Fruit fly (Drosophila melanogaster): Measurements from ENCODE around the gene CG12983.

The CG12983 gene

DNA sequence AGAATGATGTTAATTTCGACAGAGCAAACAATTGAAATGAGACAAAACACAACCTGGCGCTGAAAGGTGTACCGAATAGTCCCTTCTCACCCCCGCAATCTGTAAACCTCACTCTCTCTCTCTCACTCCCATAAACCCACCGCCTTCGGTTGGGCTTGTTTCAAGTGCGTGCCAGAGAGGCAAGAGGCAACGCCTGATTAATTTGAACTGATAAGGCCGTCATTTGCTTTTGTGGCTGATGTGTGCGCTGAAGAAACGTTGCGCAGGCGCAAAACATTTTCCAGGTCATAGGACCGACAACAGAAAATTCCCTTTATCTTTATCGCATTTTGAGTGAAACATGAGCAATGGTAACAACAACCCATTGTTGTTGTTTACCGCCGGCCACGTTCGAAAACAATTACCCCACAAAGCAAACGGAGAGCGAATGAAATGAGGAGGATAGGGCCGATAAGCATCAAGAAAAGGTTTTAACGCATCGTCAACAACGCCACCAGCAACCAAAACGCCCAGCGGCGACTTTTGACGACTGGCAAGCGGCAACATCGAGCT is 44.2 kb downstream of the CG12983 start (continued):
- TF ChIP-seq maf-S (GFP tag; optimal IDR thresholded peaks at IDR 0.05) (no peak), lola (GFP tag; optimal IDR thresholded peaks at IDR 0.05) (no peak), CHES-1-like (GFP tag; optimal IDR thresholded peaks at IDR 0.05) (no peak), Tbp (GFP tag; optimal IDR thresholded peaks at IDR 0.05) (no peak), CG10321 (GFP tag; IDR thresholded peaks at IDR 0.05) (no peak), da (GFP tag; optimal IDR thresholded peaks at IDR 0.05) (no peak), CG32767 (GFP tag; IDR thresholded peaks at IDR 0.05) (no peak), CG33557 (GFP tag; optimal IDR thresholded peaks at IDR 0.05) (peak; percentile 46), Dek (tag; optimal IDR thresholded peaks at IDR 0.05) (no peak), Xrp1 (GFP tag; IDR thresholded peaks at IDR 0.05) (peak; percentile 49), cas (GFP tag; IDR thresholded peaks at IDR 0.05) (no peak), Sin3A (optimal IDR thresholded peaks at IDR 0.05) (no peak), lab (GFP tag; optimal IDR thresholded peaks at IDR 0.05) (peak; percentile 26), br (optimal IDR thresholded peaks at IDR 0.05) (no peak), CG8765 (GFP tag; IDR thresholded peaks at IDR 0.05) (no peak), emc (GFP tag; optimal IDR thresholded peaks at IDR 0.05) (no peak), CG34224 (GFP tag; IDR thresholded peaks at IDR 0.05; ENCODE audit: partially characterized antibody) (no peak), ttk (GFP tag; IDR thresholded peaks at IDR 0.05) (no peak), CG13894 (tag; optimal IDR thresholded peaks at IDR 0.05) (no peak), corto (GFP tag; optimal IDR thresholded peaks at IDR 0.05) (no peak), CG2875 (GFP tag; optimal IDR thresholded peaks at IDR 0.05) (peak; percentile 10), usp (GFP tag; optimal IDR thresholded peaks at IDR 0.05) (no peak), gcm (GFP tag; optimal IDR thresholded peaks at IDR 0.05) (peak; percentile 23), Antp (GFP tag; optimal IDR thresholded peaks at IDR 0.05) (no peak), btn (GFP tag; optimal IDR thresholded peaks at IDR 0.05) (no peak), prd (optimal IDR thresholded peaks at IDR 0.05) (no peak), prd (GFP tag; IDR thresholded peaks at IDR 0.05) (peak; percentile 44; the same call in 2 of the 3 replicates), gem (tag; optimal IDR thresholded peaks at IDR 0.05) (no peak), Vsx1 (GFP tag; optimal IDR thresholded peaks at IDR 0.05) (peak; percentile 32), CG10543 (GFP tag; optimal IDR thresholded peaks at IDR 0.05) (peak; percentile 56), sob (GFP tag; IDR thresholded peaks at IDR 0.05) (no peak), Oaz (GFP tag; IDR thresholded peaks at IDR 0.05) (no peak), CrebB (tag; optimal IDR thresholded peaks at IDR 0.05) (peak; percentile 29), ac (GFP tag; optimal IDR thresholded peaks at IDR 0.05) (peak; percentile 44), CG2199 (GFP tag; IDR thresholded peaks at IDR 0.05) (0 out of 3 replicates have a peak, but pooled peaks have one; percentile 79), CG6654 (GFP tag; optimal IDR thresholded peaks at IDR 0.05) (no peak), CG17829 (tag; optimal IDR thresholded peaks at IDR 0.05) (no peak), scrt (GFP tag; optimal IDR thresholded peaks at IDR 0.05) (no peak), MTF-1 (GFP tag; optimal IDR thresholded peaks at IDR 0.05; ENCODE audit: borderline replicate concordance) (peak; percentile 11), insv (GFP tag; optimal IDR thresholded peaks at IDR 0.05) (peak in 1 of 2 experiments; percentile 7), CG7786 (GFP tag; optimal IDR thresholded peaks at IDR 0.05) (no peak), D (optimal IDR thresholded peaks at IDR 0.05) (peak; percentile 38), D (GFP tag; optimal IDR thresholded peaks at IDR 0.05) (peak; percentile 23), CG4424 (GFP tag; optimal IDR thresholded peaks at IDR 0.05) (no peak), CG14441 (GFP tag; IDR thresholded peaks at IDR 0.05) (no peak), gt (GFP tag; IDR thresholded peaks at IDR 0.05) (no peak), trem (tag; optimal IDR thresholded peaks at IDR 0.05) (no peak), Asciz (GFP tag; optimal IDR thresholded peaks at IDR 0.05) (peak; percentile 35), Six4 (GFP tag; optimal IDR thresholded peaks at IDR 0.05) (no peak), Ptx1 (GFP tag; IDR thresholded peaks at IDR 0.05) (no peak), CG31365 (tag; optimal IDR thresholded peaks at IDR 0.05) (no peak), zf30C (GFP tag; optimal IDR thresholded peaks at IDR 0.05) (no peak)
